Fruit fly (Drosophila melanogaster) whole organism, embryonic: ENCODE measurements around the gene CG43689.

ENCODE experiments used
- BEAF-32 ChIP-seq: fragments of 200-800 bp; sonication (Bioruptor generic); optimal IDR thresholded peaks from 3 replicates; lab custom pipeline; 2017; ENCODE audit warnings: missing biosample characterization, missing genetic modification characterization, mild to moderate bottlenecking, moderate library complexity, missing genetic modification reagents
- CG10321 ChIP-seq: fragments of 200-800 bp; sonication (Bioruptor generic); IDR thresholded peaks from 2 replicates; pipeline ENCODE4 v1.3.6; 2022; ENCODE audit warnings: missing biosample characterization, missing genetic modification characterization
- CG10979 ChIP-seq: fragments of 200-800 bp; sonication (Bioruptor generic); optimal IDR thresholded peaks from 2 replicates; lab custom pipeline; 2018; ENCODE audit warnings: missing biosample characterization, mild to moderate bottlenecking, missing genetic modification characterization, moderate library complexity
- CG13624 ChIP-seq: fragments of 200-800 bp; sonication (Bioruptor generic); optimal IDR thresholded peaks from 2 replicates; lab custom pipeline; 2016; ENCODE audit warnings: missing biosample characterization, missing genetic modification characterization
- CG14441 ChIP-seq: fragments of 200-800 bp; sonication (Bioruptor generic); IDR thresholded peaks from 2 replicates; pipeline ENCODE4 v1.3.6; 2022; ENCODE audit warnings: missing biosample characterization, missing genetic modification characterization
- CG15011 ChIP-seq: fragments of 200-800 bp; sonication (Bioruptor generic); optimal IDR thresholded peaks from 3 replicates; lab custom pipeline; 2018; ENCODE audit warnings: missing biosample characterization, mild to moderate bottlenecking, missing genetic modification characterization
- CG15514 ChIP-seq: fragments of 200-800 bp; sonication (Bioruptor generic); optimal IDR thresholded peaks from 3 replicates; lab custom pipeline; 2017; ENCODE audit warnings: missing biosample characterization, missing genetic modification characterization, mild to moderate bottlenecking, moderate library complexity, missing genetic modification reagents
- CG15696 ChIP-seq: fragments of 200-800 bp; sonication (Bioruptor generic); optimal IDR thresholded peaks from 2 replicates; lab custom pipeline; 2019; ENCODE audit warnings: missing biosample characterization, mild to moderate bottlenecking, missing genetic modification characterization, moderate library complexity
- CG16815 ChIP-seq: fragments of 200-800 bp; sonication (Bioruptor generic); optimal IDR thresholded peaks from 3 replicates; lab custom pipeline; 2017; ENCODE audit warnings: missing biosample characterization, mild to moderate bottlenecking, missing genetic modification characterization
- CG18619 ChIP-seq: fragments of 200-800 bp; sonication (Bioruptor generic); optimal IDR thresholded peaks from 3 replicates; lab custom pipeline; 2017; ENCODE audit warnings: missing biosample characterization, mild to moderate bottlenecking, missing genetic modification characterization
- CG2116 ChIP-seq: fragments of 200-800 bp; sonication (Bioruptor generic); optimal IDR thresholded peaks from 3 replicates; lab custom pipeline; 2018; ENCODE audit warnings: missing biosample characterization, mild to moderate bottlenecking, missing genetic modification characterization
- CG2202 ChIP-seq: fragments of 200-800 bp; sonication (Bioruptor generic); optimal IDR thresholded peaks from 2 replicates; lab custom pipeline; 2018; ENCODE audit warnings: missing biosample characterization, mild to moderate bottlenecking, missing genetic modification characterization
- CG2712 ChIP-seq: fragments of 200-800 bp; optimal IDR thresholded peaks from 3 replicates; lab custom pipeline; 2019; ENCODE audit warnings: missing biosample characterization, mild to moderate bottlenecking, missing genetic modification characterization, moderate library complexity
- CG34224 ChIP-seq: fragments of 200-800 bp; sonication (Bioruptor generic); IDR thresholded peaks from 3 replicates; pipeline ENCODE4 v1.3.6; 2022; ENCODE audit warnings: missing biosample characterization, missing genetic modification characterization; ENCODE audit not compliant: partially characterized antibody
- CG3847 ChIP-seq: fragments of 200-800 bp; sonication (Bioruptor generic); IDR thresholded peaks from 2 replicates; pipeline ENCODE4 v1.3.6; 2022; ENCODE audit warnings: missing biosample characterization, missing genetic modification characterization
- CG8281 ChIP-seq: fragments of 200-800 bp; sonication (Bioruptor generic); optimal IDR thresholded peaks from 2 replicates; lab custom pipeline; 2018; ENCODE audit warnings: missing biosample characterization, mild to moderate bottlenecking, missing genetic modification characterization, moderate library complexity
- CG8359 ChIP-seq: fragments of 200-800 bp; sonication (Bioruptor generic); optimal IDR thresholded peaks from 2 replicates; lab custom pipeline; 2017; ENCODE audit warnings: missing biosample characterization, mild to moderate bottlenecking, missing genetic modification characterization, borderline replicate concordance
- CG9215 ChIP-seq: fragments of 200-800 bp; sonication (Bioruptor generic); IDR thresholded peaks from 2 replicates; pipeline ENCODE4 v1.3.6; 2022; ENCODE audit warnings: missing biosample characterization, missing genetic modification characterization
- Dbx ChIP-seq: fragments of 200-800 bp; sonication (Bioruptor generic); IDR thresholded peaks from 3 replicates; pipeline ENCODE4 v1.3.6; 2022; ENCODE audit warnings: missing biosample characterization, missing genetic modification characterization
- Dref ChIP-seq: fragments of 200-800 bp; sonication (Bioruptor generic); IDR thresholded peaks from 2 replicates; pipeline ENCODE4 v1.3.6; 2022; ENCODE audit warnings: missing biosample characterization, missing genetic modification characterization
- HLHmδ ChIP-seq: fragments of 200-800 bp; sonication (Bioruptor generic); optimal IDR thresholded peaks from 2 replicates; lab custom pipeline; 2018; ENCODE audit warnings: missing biosample characterization, mild to moderate bottlenecking, missing genetic modification characterization, moderate library complexity
- HmgZ ChIP-seq: fragments of 200-800 bp; sonication (Bioruptor generic); optimal IDR thresholded peaks from 2 replicates; lab custom pipeline; 2018; ENCODE audit warnings: missing biosample characterization, mild to moderate bottlenecking, missing genetic modification characterization
- Hr3 ChIP-seq: fragments of 200-800 bp; sonication (Bioruptor generic); optimal IDR thresholded peaks from 3 replicates; lab custom pipeline; 2016; ENCODE audit warnings: missing biosample characterization, missing genetic modification characterization
- Lhr ChIP-seq: fragments of 200-800 bp; sonication (Bioruptor generic); optimal IDR thresholded peaks from 3 replicates; lab custom pipeline; 2017; ENCODE audit warnings: mild to moderate bottlenecking, missing biosample characterization, missing genetic modification reagents, missing genetic modification characterization
- NK7.1 ChIP-seq: fragments of 200-800 bp; sonication (Bioruptor generic); optimal IDR thresholded peaks from 3 replicates; lab custom pipeline; 2016; ENCODE audit warnings: missing biosample characterization, missing genetic modification characterization
- Rfx ChIP-seq: fragments of 200-800 bp; sonication (Bioruptor generic); IDR thresholded peaks from 2 replicates; pipeline ENCODE4 v1.3.6; 2022; ENCODE audit warnings: missing biosample characterization, missing genetic modification characterization
- Side ChIP-seq: fragments of 200-800 bp; sonication (Bioruptor generic); optimal IDR thresholded peaks from 2 replicates; lab custom pipeline; 2016; ENCODE audit warnings: missing biosample characterization, missing genetic modification characterization
- Sry-β ChIP-seq: fragments of 200-800 bp; sonication (Bioruptor generic); optimal IDR thresholded peaks from 2 replicates; lab custom pipeline; 2018; ENCODE audit warnings: missing biosample characterization, mild to moderate bottlenecking, missing genetic modification characterization, moderate library complexity
- Stat92E ChIP-seq, 3 experiments: fragments of >200 bp in 2 of 3; fragments of 200-800 bp in 1 of 3; sonication (Bioruptor generic) in 1 of 3; optimal IDR thresholded peaks; 2 replicates each; lab custom pipeline; 2017 to 2019; ENCODE audit warnings: missing biosample characterization in 3 of 3, missing genetic modification characterization in 3 of 3, mild to moderate bottlenecking in 1 of 3, moderate library complexity in 1 of 3
- aop ChIP-seq: fragments of 200-800 bp; sonication (Bioruptor generic); IDR thresholded peaks from 2 replicates; pipeline ENCODE4 v1.3.6; 2022; ENCODE audit warnings: missing biosample characterization, missing genetic modification characterization
- ash1 ChIP-seq: fragments of 200-800 bp; sonication (Bioruptor generic); optimal IDR thresholded peaks from 2 replicates; lab custom pipeline; 2018; ENCODE audit warnings: missing biosample characterization, mild to moderate bottlenecking, missing genetic modification characterization
- caup ChIP-seq: fragments of 200-800 bp; sonication (Bioruptor generic); optimal IDR thresholded peaks from 3 replicates; lab custom pipeline; 2017; ENCODE audit warnings: missing biosample characterization, mild to moderate bottlenecking, missing genetic modification characterization, moderate library complexity; ENCODE audit not compliant: severe bottlenecking
- da ChIP-seq: fragments of 200-800 bp; sonication (Bioruptor generic); optimal IDR thresholded peaks from 2 replicates; lab custom pipeline; 2016; ENCODE audit warnings: missing biosample characterization, missing genetic modification characterization
- dmrt99B ChIP-seq: fragments of 200-800 bp; sonication (Bioruptor generic); optimal IDR thresholded peaks from 2 replicates; lab custom pipeline; 2018; ENCODE audit warnings: missing biosample characterization, mild to moderate bottlenecking, missing genetic modification characterization, moderate library complexity
- en ChIP-seq: fragments of 200-800 bp; sonication (Bioruptor generic); optimal IDR thresholded peaks from 2 replicates; lab custom pipeline; 2016; ENCODE audit warnings: missing biosample characterization, missing genetic modification characterization
- fd96Cb ChIP-seq: fragments of 200-800 bp; sonication (Bioruptor generic); optimal IDR thresholded peaks from 2 replicates; lab custom pipeline; 2018; ENCODE audit warnings: missing biosample characterization, mild to moderate bottlenecking, missing genetic modification characterization, moderate library complexity
- ftz-f1 ChIP-seq: fragments of 200-800 bp; sonication (Bioruptor generic); optimal IDR thresholded peaks from 2 replicates; lab custom pipeline; 2016; ENCODE audit warnings: missing biosample characterization, missing genetic modification characterization
- fu2 ChIP-seq: fragments of 200-800 bp; sonication (Bioruptor generic); optimal IDR thresholded peaks from 2 replicates; lab custom pipeline; 2016; ENCODE audit warnings: missing biosample characterization, missing genetic modification characterization
- gce ChIP-seq: fragments of 200-800 bp; sonication (Bioruptor generic); IDR thresholded peaks from 3 replicates; pipeline ENCODE4 v1.3.6; 2022; ENCODE audit warnings: missing biosample characterization, missing genetic modification characterization
- grn ChIP-seq: fragments of 200-800 bp; sonication (Bioruptor generic); optimal IDR thresholded peaks from 3 replicates; lab custom pipeline; 2017; ENCODE audit warnings: missing biosample characterization, missing genetic modification characterization
- mam ChIP-seq: fragments of 200-800 bp; sonication (Bioruptor generic); optimal IDR thresholded peaks from 3 replicates; lab custom pipeline; 2016; ENCODE audit warnings: missing biosample characterization, missing genetic modification characterization
- pzg ChIP-seq: fragments of 200-800 bp; sonication (Bioruptor generic); optimal IDR thresholded peaks from 3 replicates; lab custom pipeline; 2018; ENCODE audit warnings: missing biosample characterization, mild to moderate bottlenecking, missing genetic modification characterization, moderate library complexity
- run ChIP-seq: fragments of 200-800 bp; sonication (Bioruptor generic); optimal IDR thresholded peaks from 3 replicates; lab custom pipeline; 2018; ENCODE audit warnings: missing biosample characterization, mild to moderate bottlenecking, missing genetic modification characterization
- scrt ChIP-seq: fragments of 200-800 bp; sonication (Bioruptor generic); optimal IDR thresholded peaks from 2 replicates; lab custom pipeline; 2018; ENCODE audit warnings: missing biosample characterization, mild to moderate bottlenecking, missing genetic modification characterization, moderate library complexity
- sima ChIP-seq: fragments of 200-800 bp; sonication (Bioruptor generic); optimal IDR thresholded peaks from 2 replicates; lab custom pipeline; 2016; ENCODE audit warnings: missing biosample characterization, missing genetic modification characterization
- slbo ChIP-seq: fragments of 200-800 bp; sonication (Bioruptor generic); IDR thresholded peaks from 2 replicates; pipeline ENCODE4 v1.3.6; 2022; ENCODE audit warnings: missing biosample characterization, missing genetic modification characterization
- tap ChIP-seq: fragments of 200-800 bp; optimal IDR thresholded peaks from 3 replicates; lab custom pipeline; 2019; ENCODE audit warnings: missing biosample characterization, mild to moderate bottlenecking, missing genetic modification characterization, moderate library complexity
- tup ChIP-seq: fragments of 200-800 bp; sonication (Bioruptor generic); optimal IDR thresholded peaks from 2 replicates; lab custom pipeline; 2016; ENCODE audit warnings: missing biosample characterization, mild to moderate bottlenecking, missing genetic modification characterization, moderate library complexity
- unc-4 ChIP-seq: fragments of 200-800 bp; sonication (Bioruptor generic); IDR thresholded peaks from 2 replicates; pipeline ENCODE4 v1.3.6; 2022; ENCODE audit warnings: missing biosample characterization, missing genetic modification characterization; ENCODE audit not compliant: partially characterized antibody
- zen2 ChIP-seq: fragments of 200-800 bp; sonication (Bioruptor generic); IDR thresholded peaks from 3 replicates; pipeline ENCODE4 v1.3.6; 2022; ENCODE audit warnings: missing biosample characterization, missing genetic modification characterization; ENCODE audit not compliant: partially characterized antibody

The CG43689 gene

dm6 chrX:4104132-4104531 lies 28.6 kb downstream of the CG43689 start, which contains the start of the genes Xpac and brn (continued):
- TF ChIP-seq ash1 (GFP tag; lab: Kevin White, UChicago) (no peak), scrt (GFP tag; lab: Kevin White, UChicago) (no peak), CG9215 (GFP tag; lab: Robert Waterston, UW) (no peak), grn (GFP tag; lab: Kevin White, UChicago) (no peak), BEAF-32 (GFP tag; lab: Kevin White, UChicago) (peak; percentile 43), da (GFP tag; lab: Kevin White, UChicago) (no peak), CG8281 (tag; lab: Kevin White, UChicago) (no peak), tup (GFP tag; lab: Kevin White, UChicago) (no peak), CG14441 (no peak), CG18619 (no peak), aop (no peak), pzg (GFP tag; lab: Kevin White, UChicago) (peak; percentile 54), CG2712 (tag; lab: Kevin White, UChicago) (no peak), Stat92E (GFP tag; optimal IDR thresholded peaks at IDR 0.05; lab: Kevin White, UChicago) (no peak), Rfx (GFP tag; lab: Robert Waterston, UW) (no peak), HmgZ (peak; percentile 33), Hr3 (GFP tag; lab: Kevin White, UChicago) (no peak), CG2116 (GFP tag; lab: Kevin White, UChicago) (peak; percentile 21), Side (no peak), CG15011 (GFP tag; lab: Kevin White, UChicago) (no peak), fu2 (no peak), tap (no peak), CG15514 (peak; percentile 51)

- no peak for TF ChIP-seq run (tag; lab: Kevin White, UChicago)
- peak; percentile 8 for TF ChIP-seq mam
- TF ChIP-seq slbo (GFP tag; lab: Robert Waterston, UW), result peak; percentile 43; the same call in 1 of the 2 replicates
- peak; percentile 55 for TF ChIP-seq ftz-f1 (GFP tag; lab: Kevin White, UChicago)
- no peak for TF ChIP-seq en (GFP tag; lab: Kevin White, UChicago)
- TF ChIP-seq CG3847 (GFP tag; lab: Robert Waterston, UW), result peak; percentile 81
- peak; percentile 67; the same call in 2 of the 3 replicates for TF ChIP-seq zen2 (GFP tag; lab: Robert Waterston, UW)
- TF ChIP-seq caup (GFP tag; lab: Kevin White, UChicago), result peak; percentile 64
- peak; percentile 24 for TF ChIP-seq CG13624
- peak; percentile 99 for TF ChIP-seq Lhr (GFP tag; lab: Kevin White, UChicago)
- peak; percentile 65 for TF ChIP-seq Rfx (GFP tag; lab: Robert Waterston, UW)
- no peak for TF ChIP-seq CG10321 (GFP tag; lab: Robert Waterston, UW)
- TF ChIP-seq fd96Cb, result no peak
- peak; percentile 14 for TF ChIP-seq HLHmδ (GFP tag; lab: Kevin White, UChicago)
- TF ChIP-seq CG8359 (GFP tag; lab: Kevin White, UChicago), result no peak
- TF ChIP-seq Sry-β (GFP tag; lab: Kevin White, UChicago), result no peak
- TF ChIP-seq CG10979, result peak; percentile 26
- peak; percentile 69; the same call in 2 of the 3 replicates for TF ChIP-seq CG34224 (GFP tag; lab: Robert Waterston, UW)
- TF ChIP-seq NK7.1, result no peak
- peak; percentile 77 for TF ChIP-seq unc-4
- no peak for TF ChIP-seq dmrt99B (tag; lab: Kevin White, UChicago)
- TF ChIP-seq Dref, result peak; percentile 53
- no peak for TF ChIP-seq CG16815 (GFP tag; lab: Kevin White, UChicago)
- peak; percentile 75; the same call in 2 of the 3 replicates for TF ChIP-seq Dbx (GFP tag; lab: Robert Waterston, UW)
- TF ChIP-seq gce, result peak; percentile 56; the same call in 1 of the 3 replicates
- no peak for TF ChIP-seq CG2202 (tag; lab: Kevin White, UChicago)
- no peak for TF ChIP-seq CG15696 (tag; lab: Kevin White, UChicago)
- no peak for TF ChIP-seq sima (GFP tag; lab: Kevin White, UChicago)
Observed at dm6 chrX:4105830-4106233, 30.3 kb downstream of the CG43689 start, which contains the start of gene cib. Gene cib (plus strand): TSS chrX:4106113.
